Worm (Caenorhabditis elegans): ENCODE measurements around the gene F46B6.12.

DNA sequence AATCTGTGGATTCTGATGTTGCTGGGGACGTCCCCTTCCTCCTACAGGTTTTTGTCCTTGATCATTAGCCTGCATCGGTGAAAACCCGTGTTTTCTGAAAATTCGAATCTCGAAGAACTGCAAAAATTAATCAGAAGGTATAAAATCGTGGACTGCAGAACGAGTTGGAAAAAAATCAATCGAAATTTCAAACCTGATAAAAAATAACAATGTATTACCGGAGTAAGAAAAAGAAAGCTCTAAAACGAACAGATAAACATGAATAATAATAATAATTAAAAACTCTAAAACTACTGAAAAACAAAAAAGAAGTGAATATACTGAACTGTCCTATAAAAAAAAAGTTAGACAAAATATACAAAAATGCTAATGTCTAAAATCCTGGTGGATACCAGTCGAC, 7.3 kb upstream of the F46B6.12 start, which contains the start of gene F46B6.5:
- TF ChIP-seq nhr-28 (tag; optimal IDR thresholded peaks at IDR 0.05) (no peak), ztf-11 (tag; optimal IDR thresholded peaks at IDR 0.05) (no peak), elt-1 (tag; optimal IDR thresholded peaks at IDR 0.05; ENCODE audit: borderline replicate concordance, insufficient read depth) (no peak), nhr-12 (tag; optimal IDR thresholded peaks at IDR 0.05) (no peak), nhr-76 (tag; optimal IDR thresholded peaks at IDR 0.05) (no peak), pha-4 (tag; optimal IDR thresholded peaks at IDR 0.05) (no peak), ces-1 (GFP tag; optimal IDR thresholded peaks at IDR 0.05) (no peak)
